Worm (Caenorhabditis elegans): ENCODE measurements around the gene abu-15.

- TF ChIP-seq tbx-37 (GFP tag; conservative IDR thresholded peaks at IDR 0.05) (no peak), B0310.2 (tag; optimal IDR thresholded peaks at IDR 0.05) (no peak), ceh-36 (tag; optimal IDR thresholded peaks at IDR 0.05) (no peak), ama-1 (optimal IDR thresholded peaks at IDR 0.05) (no peak), flt-1 (GFP tag; IDR thresholded peaks at IDR 0.05) (no peak)
These were observed 39.8 kb downstream of the abu-15 start, which contains the start of gene Y47A7.2 for ce11 chrV:5198240-5198639.
